Worm (Caenorhabditis elegans): Measurements from ENCODE around the gene E02H9.1.

E02H9.1 gene

DNA sequence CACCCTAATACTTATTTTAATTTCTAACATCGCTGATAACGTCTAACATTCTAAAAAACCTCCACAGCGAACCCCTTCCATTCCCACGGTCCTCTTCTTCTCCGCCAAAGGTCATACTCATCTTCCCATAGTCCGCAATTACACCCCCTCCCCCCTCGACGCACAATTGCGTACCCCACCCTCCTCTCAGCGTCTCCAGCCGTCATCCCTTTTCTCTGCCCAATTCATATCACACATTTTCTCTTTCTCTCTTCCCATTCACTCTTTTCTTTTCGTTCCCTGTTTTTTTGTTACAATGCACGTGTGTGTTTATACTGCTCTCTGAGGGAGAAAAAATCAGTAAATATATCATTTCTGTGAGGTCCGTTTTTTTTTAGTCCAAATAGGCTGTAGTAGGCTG, 3.6 kb downstream of the E02H9.1 start (continued):
- no peak for TF ChIP-seq daf-19 (GFP tag; conservative IDR thresholded peaks at IDR 0.05)
- TF ChIP-seq ctbp-1 (GFP tag; IDR thresholded peaks at IDR 0.05) = no peak
- TF ChIP-seq lin-15B (tag; optimal IDR thresholded peaks at IDR 0.05) = no peak
- TF ChIP-seq Y48G9A.11 (GFP tag; IDR thresholded peaks at IDR 0.05) = no peak
- TF ChIP-seq tag-97 (GFP tag; IDR thresholded peaks at IDR 0.05) = no peak
- TF ChIP-seq madf-5 (GFP tag; IDR thresholded peaks at IDR 0.05) = no peak
- peak; percentile 57 for TF ChIP-seq dpl-1 (GFP tag; optimal IDR thresholded peaks at IDR 0.05)
- no peak for TF ChIP-seq daf-12 (tag; optimal IDR thresholded peaks at IDR 0.05)
- peak; percentile 61 for TF ChIP-seq lin-38 (GFP tag; IDR thresholded peaks at IDR 0.05)
- no peak for TF ChIP-seq daf-8 (GFP tag; IDR thresholded peaks at IDR 0.05)
- no peak for TF ChIP-seq jun-1 (tag; optimal IDR thresholded peaks at IDR 0.05)
- no peak for TF ChIP-seq F44E2.7 (GFP tag; IDR thresholded peaks at IDR 0.05)
- no peak for TF ChIP-seq zfp-3 (GFP tag; conservative IDR thresholded peaks at IDR 0.05)
- no peak for TF ChIP-seq tra-1 (GFP tag; IDR thresholded peaks at IDR 0.05)
- TF ChIP-seq zfp-2 (tag; optimal IDR thresholded peaks at IDR 0.05) = no peak
- no peak for TF ChIP-seq fos-1 (tag; optimal IDR thresholded peaks at IDR 0.05)
- TF ChIP-seq mes-2 (tag; optimal IDR thresholded peaks at IDR 0.05; ENCODE audit: poor library complexity, severe bottlenecking) = peak; percentile 65
- TF ChIP-seq nhr-48 (tag; optimal IDR thresholded peaks at IDR 0.05) = no peak
- TF ChIP-seq zip-2 (tag; optimal IDR thresholded peaks at IDR 0.05) = no peak
- no peak for TF ChIP-seq nhr-77 (tag; optimal IDR thresholded peaks at IDR 0.05)
- TF ChIP-seq F10B5.3 (tag; optimal IDR thresholded peaks at IDR 0.05) = no peak
- no peak for TF ChIP-seq nhr-111 (GFP tag; optimal IDR thresholded peaks at IDR 0.05)
- no peak for TF ChIP-seq daf-16 (GFP tag; optimal IDR thresholded peaks at IDR 0.05)
- TF ChIP-seq daf-16 (tag; optimal IDR thresholded peaks at IDR 0.05) = peak; percentile 47
- TF ChIP-seq aha-1 (tag) = peak; percentile 26
- TF ChIP-seq vab-7 (GFP tag; IDR thresholded peaks at IDR 0.05) = no peak
- TF ChIP-seq nhr-25 (tag; optimal IDR thresholded peaks at IDR 0.05; ENCODE audit: borderline replicate concordance, insufficient read depth) = no peak
- TF ChIP-seq F26F4.8 (GFP tag; conservative IDR thresholded peaks at IDR 0.05) = no peak
- TF ChIP-seq lim-7 (GFP tag; IDR thresholded peaks at IDR 0.05) = 0 out of 2 replicates have a peak, but pooled peaks have one; percentile 12
- no peak for TF ChIP-seq duxl-1 (tag; optimal IDR thresholded peaks at IDR 0.05; ENCODE audit: poor library complexity)
- no peak for TF ChIP-seq R02D3.7 (tag; optimal IDR thresholded peaks at IDR 0.05)
- no peak for TF ChIP-seq ceh-28 (tag; optimal IDR thresholded peaks at IDR 0.05)
- no peak for TF ChIP-seq snpc-4 (tag; optimal IDR thresholded peaks at IDR 0.05)
- no peak for TF ChIP-seq spr-1 (tag; optimal IDR thresholded peaks at IDR 0.05)
- TF ChIP-seq ceh-62 (tag; optimal IDR thresholded peaks at IDR 0.05) = no peak
- TF ChIP-seq dmd-8 (GFP tag; IDR thresholded peaks at IDR 0.05) = no peak
- TF ChIP-seq dve-1 (tag; optimal IDR thresholded peaks at IDR 0.05; ENCODE audit: insufficient read depth) = peak; percentile 53
- TF ChIP-seq set-16 (GFP tag; IDR thresholded peaks at IDR 0.05) = peak; percentile 38; the same call in 1 of the 2 replicates
- TF ChIP-seq egl-27 (tag; optimal IDR thresholded peaks at IDR 0.05) = no peak
- TF ChIP-seq php-3 (GFP tag; IDR thresholded peaks at IDR 0.05) = no peak
- TF ChIP-seq unc-130 (GFP tag; optimal IDR thresholded peaks at IDR 0.05) = no peak
- no peak for TF ChIP-seq Y105C5A.15 (GFP tag; IDR thresholded peaks at IDR 0.05)
- TF ChIP-seq T26A8.4 (GFP tag; IDR thresholded peaks at IDR 0.05) = 0 out of 2 replicates have a peak, but pooled peaks have one; percentile 32
- TF ChIP-seq rbr-2 (tag; optimal IDR thresholded peaks at IDR 0.05) = no peak
- no peak for TF ChIP-seq fkh-10 (GFP tag; optimal IDR thresholded peaks at IDR 0.05)
- TF ChIP-seq ZK546.5 (tag; optimal IDR thresholded peaks at IDR 0.05) = no peak
- TF ChIP-seq pha-4 (GFP tag; IDR thresholded peaks at IDR 0.05) = no peak; the same call in 1 of the 2 replicates
- TF ChIP-seq pha-4 (tag; optimal IDR thresholded peaks at IDR 0.05) = peak; percentile 72
- no peak for TF ChIP-seq lir-3 (tag; optimal IDR thresholded peaks at IDR 0.05)
- TF ChIP-seq nhr-41 (GFP tag; IDR thresholded peaks at IDR 0.05) = no peak
- TF ChIP-seq F37D6.2 (tag; optimal IDR thresholded peaks at IDR 0.05) = no peak
- TF ChIP-seq D1046.2 (GFP tag; IDR thresholded peaks at IDR 0.05) = no peak
- no peak for TF ChIP-seq zag-1 (tag; optimal IDR thresholded peaks at IDR 0.05)
